Fruit fly (Drosophila melanogaster): ENCODE results near the gene Vml.
A peak's percentile ranks its signal among the peaks of the same experiment; 100 is the strongest.

Vml gene

dm6 chrX:2306307-2306706, 30.7 kb downstream of the Vml start (continued):
- TF ChIP-seq gro (GFP tag; optimal IDR thresholded peaks at IDR 0.05), result no peak
- peak; percentile 58 for TF ChIP-seq lilli (GFP tag; optimal IDR thresholded peaks at IDR 0.05)
- no peak for TF ChIP-seq Oaz (GFP tag; IDR thresholded peaks at IDR 0.05)
- no peak for TF ChIP-seq fd102C (GFP tag; optimal IDR thresholded peaks at IDR 0.05)
- TF ChIP-seq Sin3A (optimal IDR thresholded peaks at IDR 0.05), result no peak
- no peak for TF ChIP-seq B-H2 (GFP tag; optimal IDR thresholded peaks at IDR 0.05)
- no peak for TF ChIP-seq ftz-f1 (GFP tag; optimal IDR thresholded peaks at IDR 0.05)
- TF ChIP-seq Six4 (GFP tag; optimal IDR thresholded peaks at IDR 0.05), result no peak
- TF ChIP-seq sd (tag; optimal IDR thresholded peaks at IDR 0.05), result no peak
- peak; percentile 50 for TF ChIP-seq CG30431 (GFP tag; optimal IDR thresholded peaks at IDR 0.05)
- TF ChIP-seq trem (tag; optimal IDR thresholded peaks at IDR 0.05), result no peak
- no peak for TF ChIP-seq pita (GFP tag; optimal IDR thresholded peaks at IDR 0.05)
- peak; percentile 70 for TF ChIP-seq CG31441 (GFP tag; IDR thresholded peaks at IDR 0.05)
- TF ChIP-seq ro (GFP tag; IDR thresholded peaks at IDR 0.05), result no peak
- peak; percentile 22 to 40 for TF ChIP-seq chif (GFP tag; optimal IDR thresholded peaks at IDR 0.05)
- peak; percentile 3 for TF ChIP-seq CG6654 (GFP tag; optimal IDR thresholded peaks at IDR 0.05)
- TF ChIP-seq CG6765 (GFP tag; optimal IDR thresholded peaks at IDR 0.05), result peak; percentile 36
- no peak; the same call in 1 of the 2 replicates for TF ChIP-seq CG5953 (GFP tag; IDR thresholded peaks at IDR 0.05)
- TF ChIP-seq CG12659 (GFP tag; optimal IDR thresholded peaks at IDR 0.05), result peak; percentile 54
- TF ChIP-seq gcm2 (GFP tag; optimal IDR thresholded peaks at IDR 0.05), result peak; percentile 12
- 0 out of 2 replicates have a peak, but pooled peaks have one; percentile 28 for TF ChIP-seq CG17328 (GFP tag; IDR thresholded peaks at IDR 0.05)
- peak; percentile 73 for TF ChIP-seq gem (tag; optimal IDR thresholded peaks at IDR 0.05)
- peak; percentile 2 for TF ChIP-seq CG8359 (GFP tag; optimal IDR thresholded peaks at IDR 0.05; ENCODE audit: borderline replicate concordance)
- peak; percentile 51; the same call in 2 of the 3 replicates for TF ChIP-seq B-H1 (GFP tag; IDR thresholded peaks at IDR 0.05)
- peak; percentile 40 for TF ChIP-seq Dip3 (GFP tag; optimal IDR thresholded peaks at IDR 0.05)
- peak; percentile 2 for TF ChIP-seq CG15696 (tag; optimal IDR thresholded peaks at IDR 0.05)
- no peak for TF ChIP-seq CG6813 (GFP tag; optimal IDR thresholded peaks at IDR 0.05)
- TF ChIP-seq CG7271 (tag; optimal IDR thresholded peaks at IDR 0.05), result no peak
- TF ChIP-seq pum (GFP tag; optimal IDR thresholded peaks at IDR 0.05), result peak; percentile 23
- TF ChIP-seq sima (GFP tag; optimal IDR thresholded peaks at IDR 0.05), result no peak
- TF ChIP-seq CG10979 (tag; optimal IDR thresholded peaks at IDR 0.05), result peak; percentile 52
- TF ChIP-seq tna (GFP tag; IDR thresholded peaks at IDR 0.05; ENCODE audit: partially characterized antibody), result no peak
- no peak for TF ChIP-seq cg (GFP tag; optimal IDR thresholded peaks at IDR 0.05)
- no peak for TF ChIP-seq CTCF (GFP tag; optimal IDR thresholded peaks at IDR 0.05)
- TF ChIP-seq CG12236 (GFP tag; optimal IDR thresholded peaks at IDR 0.05), result peak; percentile 17
- TF ChIP-seq salm (tag; optimal IDR thresholded peaks at IDR 0.05), result peak; percentile 24
- TF ChIP-seq slp2 (GFP tag; optimal IDR thresholded peaks at IDR 0.05), result peak; percentile 18
- TF ChIP-seq CG7745 (tag; optimal IDR thresholded peaks at IDR 0.05), result no peak
- peak; percentile 36 for TF ChIP-seq Mes4 (GFP tag; optimal IDR thresholded peaks at IDR 0.05)
- TF ChIP-seq inv (GFP tag; IDR thresholded peaks at IDR 0.05; ENCODE audit: partially characterized antibody), result no peak
- TF ChIP-seq CG8765 (GFP tag; IDR thresholded peaks at IDR 0.05), result no peak
- no peak for TF ChIP-seq CG16813 (GFP tag; IDR thresholded peaks at IDR 0.05; ENCODE audit: partially characterized antibody)
- TF ChIP-seq klu (GFP tag; IDR thresholded peaks at IDR 0.05), result no peak

dm6 chrX:2306760-2307159, 31.1 kb downstream of the Vml start:
- no peak for TF ChIP-seq CG17568 (GFP tag; optimal IDR thresholded peaks at IDR 0.05)
- peak; percentile 15; the same call in 1 of the 4 replicates for TF ChIP-seq chinmo (GFP tag; IDR thresholded peaks at IDR 0.05; ENCODE audit: partially characterized antibody)
- peak; percentile 91 for TF ChIP-seq crol (GFP tag; IDR thresholded peaks at IDR 0.05)
- TF ChIP-seq CG1832 (GFP tag; optimal IDR thresholded peaks at IDR 0.05), result peak; percentile 25
- TF ChIP-seq ken (GFP tag; IDR thresholded peaks at IDR 0.05), result no peak

Measured in whole organism, embryonic.